Worm (Caenorhabditis elegans) whole organism, midembryonic: ENCODE measurements around the gene F47B8.13.

Experiments used
- T22C8.4 ChIP-seq: fragments of 200-800 bp; sonication (Bioruptor generic); IDR thresholded peaks from 2 replicates; pipeline ENCODE4 v1.3.6; 2022; ENCODE audit warnings: missing genetic modification characterization, missing compliant biosample characterization
- flt-1 ChIP-seq: fragments of 200-800 bp; sonication (Bioruptor generic); IDR thresholded peaks from 2 replicates; pipeline ENCODE4 v1.3.6; 2022; ENCODE audit warnings: missing genetic modification characterization, missing compliant biosample characterization
- ref-1 ChIP-seq: fragments of 200-800 bp; sonication (Bioruptor generic); conservative IDR thresholded peaks from 2 replicates; pipeline ENCODE4 v1.3.6; 2022; ENCODE audit warnings: missing genetic modification reagents, missing genetic modification characterization, missing compliant biosample characterization
- ztf-23 ChIP-seq: fragments of 200-800 bp; sonication (Bioruptor generic); IDR thresholded peaks from 2 replicates; pipeline ENCODE4 v1.3.6; 2022; ENCODE audit warnings: missing genetic modification reagents, missing genetic modification characterization, missing compliant biosample characterization

DNA sequence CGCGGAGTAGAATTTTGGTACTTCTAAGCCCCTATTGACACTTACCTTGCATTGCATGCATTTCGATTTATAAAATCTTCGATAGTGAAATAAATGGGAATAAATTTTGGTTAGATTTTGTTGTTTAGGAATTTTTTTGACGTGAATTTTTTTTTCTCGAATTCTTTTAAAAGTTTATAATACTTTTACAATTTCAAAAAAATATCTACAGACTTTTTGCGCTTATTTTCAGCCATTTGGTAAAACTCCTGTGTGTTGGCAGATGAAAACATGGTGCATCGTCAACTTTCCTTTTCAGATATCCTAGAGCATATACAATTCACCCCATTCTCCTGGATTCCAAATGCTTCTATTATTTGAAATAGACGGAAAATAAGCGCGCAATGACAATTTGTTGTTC, 28.9 kb downstream of the F47B8.13 start, which contains the start of gene F14D7.18:
- TF ChIP-seq ztf-23 (no peak), flt-1 (GFP tag; lab: Robert Waterston, UW) (no peak), ref-1 (GFP tag; lab: Robert Waterston, UW) (no peak), T22C8.4 (GFP tag; lab: Robert Waterston, UW) (no peak)
